Fruit fly (Drosophila melanogaster): Measurements from ENCODE around the gene atms.

atms gene

dm6 chr3R:4784622-4785021, 34.8 kb downstream of the atms start, which contains the start of gene Ccdc39:
Gene Ccdc39, minus strand, starts transcription at chr3R:4784722.
- no peak for TF ChIP-seq CG17801 (GFP tag; optimal IDR thresholded peaks at IDR 0.05; ENCODE audit: partially characterized antibody)

dm6 chr3R:4797585-4797984, 47.8 kb downstream of the atms start:
- TF ChIP-seq CG17801 (GFP tag; optimal IDR thresholded peaks at IDR 0.05; ENCODE audit: partially characterized antibody): no peak

- TF ChIP-seq CG17801 (GFP tag; optimal IDR thresholded peaks at IDR 0.05; ENCODE audit: partially characterized antibody): no peak
Observed at dm6 chr3R:4798025-4798424, 48.2 kb downstream of the atms start.

dm6 chr3R:4804126-4804649, 54.4 kb downstream of the atms start:
- TF ChIP-seq CG17801 (GFP tag; optimal IDR thresholded peaks at IDR 0.05; ENCODE audit: partially characterized antibody): no peak

- TF ChIP-seq CG17801 (GFP tag; optimal IDR thresholded peaks at IDR 0.05; ENCODE audit: partially characterized antibody): peak; percentile 75
Observed at dm6 chr3R:4804828-4805707, 55.2 kb downstream of the atms start.

- TF ChIP-seq CG17801 (GFP tag; optimal IDR thresholded peaks at IDR 0.05; ENCODE audit: partially characterized antibody): peak; percentile 74
Observed at dm6 chr3R:4806318-4806757, 56.5 kb downstream of the atms start.

dm6 chr3R:4807582-4807981, 57.7 kb downstream of the atms start:
- TF ChIP-seq CG17801 (GFP tag; optimal IDR thresholded peaks at IDR 0.05; ENCODE audit: partially characterized antibody): no peak

dm6 chr3R:4809944-4810653, 60.3 kb downstream of the atms start:
- peak; percentile 20 for TF ChIP-seq CG17801 (GFP tag; optimal IDR thresholded peaks at IDR 0.05; ENCODE audit: partially characterized antibody)

- TF ChIP-seq CG17801 (GFP tag; optimal IDR thresholded peaks at IDR 0.05; ENCODE audit: partially characterized antibody): no peak
Observed at dm6 chr3R:4811124-4811935, 61.5 kb downstream of the atms start, which contains the start of gene Gmppb. Gene Gmppb, plus strand, starts transcription at chr3R:4811444.

dm6 chr3R:4811936-4812534, 62.2 kb downstream of the atms start, which contains the start of the genes Hus1-like and ctrip:
Gene Hus1-like, minus strand, starts transcription at chr3R:4812096.
Gene ctrip, minus strand, starts transcription at chr3R:4812096.
- peak; percentile 41 for TF ChIP-seq CG17801 (GFP tag; optimal IDR thresholded peaks at IDR 0.05; ENCODE audit: partially characterized antibody)

- peak; percentile 29 for TF ChIP-seq CG17801 (GFP tag; optimal IDR thresholded peaks at IDR 0.05; ENCODE audit: partially characterized antibody)
Observed at dm6 chr3R:4813172-4813716, 63.4 kb downstream of the atms start.

- TF ChIP-seq CG17801 (GFP tag; optimal IDR thresholded peaks at IDR 0.05; ENCODE audit: partially characterized antibody): no peak
Observed at dm6 chr3R:4814677-4815076, 64.8 kb downstream of the atms start.

dm6 chr3R:4816018-4816417, 66.2 kb downstream of the atms start, which contains the start of gene BBS5:
Gene BBS5, plus strand, starts transcription at chr3R:4816318.
- TF ChIP-seq CG17801 (GFP tag; optimal IDR thresholded peaks at IDR 0.05; ENCODE audit: partially characterized antibody): no peak

dm6 chr3R:4821098-4821605, 71.3 kb downstream of the atms start, which contains the start of gene CG14657:
Gene CG14657, minus strand, starts transcription at chr3R:4821432.
- TF ChIP-seq CG17801 (GFP tag; optimal IDR thresholded peaks at IDR 0.05; ENCODE audit: partially characterized antibody): no peak

Measured in ovary, adult (tissue).